Fruit fly (Drosophila melanogaster): ENCODE data around the gene hzg.

Gene hzg

dm6 chr3L:16004401-16005237, at the start of gene hzg, which contains the start of gene mRpS31 (continued):
- TF ChIP-seq disco-r (GFP tag; optimal IDR thresholded peaks at IDR 0.05) = no peak
- TF ChIP-seq NfI (GFP tag; optimal IDR thresholded peaks at IDR 0.05) = peak; percentile 44
- no peak for TF ChIP-seq sim (GFP tag; IDR thresholded peaks at IDR 0.05)
- peak; percentile 54 for TF ChIP-seq Xbp1 (GFP tag; optimal IDR thresholded peaks at IDR 0.05)
- no peak for TF ChIP-seq hth (optimal IDR thresholded peaks at IDR 0.05)
- no peak for TF ChIP-seq odd (GFP tag; optimal IDR thresholded peaks at IDR 0.05)
- TF ChIP-seq amos (GFP tag; IDR thresholded peaks at IDR 0.05; ENCODE audit: partially characterized antibody) = no peak; the same call in 1 of the 2 replicates
- no peak for TF ChIP-seq CG1832 (GFP tag; optimal IDR thresholded peaks at IDR 0.05)
- TF ChIP-seq slou (GFP tag; optimal IDR thresholded peaks at IDR 0.05) = no peak
- TF ChIP-seq CG11085 (GFP tag; IDR thresholded peaks at IDR 0.05) = 0 out of 2 replicates have a peak, but pooled peaks have one; percentile 10
- no peak for TF ChIP-seq CG11398 (GFP tag; optimal IDR thresholded peaks at IDR 0.05)
- peak; percentile 49 for TF ChIP-seq CG18599 (GFP tag; optimal IDR thresholded peaks at IDR 0.05)
- peak; percentile 25 for TF ChIP-seq Deaf1 (tag; optimal IDR thresholded peaks at IDR 0.05)
- TF ChIP-seq mirr (GFP tag; optimal IDR thresholded peaks at IDR 0.05) = no peak
- no peak for TF ChIP-seq Lim3 (GFP tag; IDR thresholded peaks at IDR 0.05)
- TF ChIP-seq CG15514 (GFP tag; optimal IDR thresholded peaks at IDR 0.05) = peak; percentile 41
- TF ChIP-seq BtbVII (GFP tag; optimal IDR thresholded peaks at IDR 0.05) = peak; percentile 9
- TF ChIP-seq Nf-YA (GFP tag; IDR thresholded peaks at IDR 0.05) = 0 out of 2 replicates have a peak, but pooled peaks have one; percentile 7
- no peak for TF ChIP-seq gsb (GFP tag; IDR thresholded peaks at IDR 0.05)
- peak; percentile 54; the same call in 1 of the 2 replicates for TF ChIP-seq vvl (GFP tag; IDR thresholded peaks at IDR 0.05)
- TF ChIP-seq CG30431 (GFP tag; optimal IDR thresholded peaks at IDR 0.05) = no peak
- peak; percentile 64 for TF ChIP-seq Fer3 (tag; optimal IDR thresholded peaks at IDR 0.05)
- no peak for TF ChIP-seq CG17186 (GFP tag; optimal IDR thresholded peaks at IDR 0.05)
- TF ChIP-seq CG18476 (GFP tag; optimal IDR thresholded peaks at IDR 0.05) = peak; percentile 61
- TF ChIP-seq trem (tag; optimal IDR thresholded peaks at IDR 0.05) = peak; percentile 99
- peak; percentile 15; the same call in 1 of the 2 replicates for TF ChIP-seq CG13287 (GFP tag; IDR thresholded peaks at IDR 0.05; ENCODE audit: partially characterized antibody)
- no peak for TF ChIP-seq NK7.1 (GFP tag; optimal IDR thresholded peaks at IDR 0.05)
- peak; percentile 52; the same call in 1 of the 2 replicates for TF ChIP-seq Xrp1 (GFP tag; IDR thresholded peaks at IDR 0.05)
- TF ChIP-seq Trl (optimal IDR thresholded peaks at IDR 0.05) = no peak
- peak; percentile 63 for TF ChIP-seq Trl (GFP tag; optimal IDR thresholded peaks at IDR 0.05)
- TF ChIP-seq NFAT (GFP tag; IDR thresholded peaks at IDR 0.05) = no peak
- peak; percentile 89 for TF ChIP-seq sens (GFP tag)
- peak; percentile 40 for TF ChIP-seq CG12744 (GFP tag; optimal IDR thresholded peaks at IDR 0.05)
- peak; percentile 67 for TF ChIP-seq CG10267 (tag; optimal IDR thresholded peaks at IDR 0.05)
- no peak for TF ChIP-seq CG10959 (GFP tag; IDR thresholded peaks at IDR 0.05)
- no peak for TF ChIP-seq toy (GFP tag; IDR thresholded peaks at IDR 0.05)
- TF ChIP-seq CG33213 (GFP tag; optimal IDR thresholded peaks at IDR 0.05) = peak; percentile 54
- no peak for TF ChIP-seq CG17328 (GFP tag; IDR thresholded peaks at IDR 0.05)
- TF ChIP-seq CG1024 (GFP tag; IDR thresholded peaks at IDR 0.05) = no peak
- TF ChIP-seq Chrac-16 (GFP tag; optimal IDR thresholded peaks at IDR 0.05) = peak; percentile 60
- no peak for TF ChIP-seq CG4707 (GFP tag; optimal IDR thresholded peaks at IDR 0.05)
- TF ChIP-seq trh (GFP tag; optimal IDR thresholded peaks at IDR 0.05) = no peak
- no peak for TF ChIP-seq CG1603 (tag; optimal IDR thresholded peaks at IDR 0.05)
- no peak for TF ChIP-seq ftz-f1 (GFP tag; optimal IDR thresholded peaks at IDR 0.05)
- TF ChIP-seq CG16813 (GFP tag; IDR thresholded peaks at IDR 0.05; ENCODE audit: partially characterized antibody) = no peak
- TF ChIP-seq bab2 (GFP tag; optimal IDR thresholded peaks at IDR 0.05) = no peak
- peak; percentile 60 for TF ChIP-seq pho (GFP tag; optimal IDR thresholded peaks at IDR 0.05)
- TF ChIP-seq CG4854 (GFP tag; optimal IDR thresholded peaks at IDR 0.05) = no peak
- no peak for TF ChIP-seq ci (GFP tag; IDR thresholded peaks at IDR 0.05)
- no peak for TF ChIP-seq nerfin-2 (GFP tag; IDR thresholded peaks at IDR 0.05; ENCODE audit: partially characterized antibody)
